Worm (Caenorhabditis elegans) whole organism, L4/young adult: ENCODE data around the gene nape-2.

Experiments used
- W03F9.2 ChIP-seq: fragments of 150-350 bp; optimal IDR thresholded peaks from 2 replicates; lab custom pipeline; 2014; ENCODE audit warnings: missing biosample characterization, missing genetic modification characterization
- dao-5 ChIP-seq: sonication (generic microtip); optimal IDR thresholded peaks from 2 replicates; lab custom pipeline; 2016; ENCODE audit warnings: missing genotype, missing genetic modification characterization, moderate library complexity, missing compliant biosample characterization
- him-1 ChIP-seq: sonication (generic microtip); optimal IDR thresholded peaks from 2 replicates; lab custom pipeline; 2016; ENCODE audit warnings: missing genotype, missing genetic modification reagents, missing genetic modification characterization, missing compliant biosample characterization

nape-2 gene

DNA sequence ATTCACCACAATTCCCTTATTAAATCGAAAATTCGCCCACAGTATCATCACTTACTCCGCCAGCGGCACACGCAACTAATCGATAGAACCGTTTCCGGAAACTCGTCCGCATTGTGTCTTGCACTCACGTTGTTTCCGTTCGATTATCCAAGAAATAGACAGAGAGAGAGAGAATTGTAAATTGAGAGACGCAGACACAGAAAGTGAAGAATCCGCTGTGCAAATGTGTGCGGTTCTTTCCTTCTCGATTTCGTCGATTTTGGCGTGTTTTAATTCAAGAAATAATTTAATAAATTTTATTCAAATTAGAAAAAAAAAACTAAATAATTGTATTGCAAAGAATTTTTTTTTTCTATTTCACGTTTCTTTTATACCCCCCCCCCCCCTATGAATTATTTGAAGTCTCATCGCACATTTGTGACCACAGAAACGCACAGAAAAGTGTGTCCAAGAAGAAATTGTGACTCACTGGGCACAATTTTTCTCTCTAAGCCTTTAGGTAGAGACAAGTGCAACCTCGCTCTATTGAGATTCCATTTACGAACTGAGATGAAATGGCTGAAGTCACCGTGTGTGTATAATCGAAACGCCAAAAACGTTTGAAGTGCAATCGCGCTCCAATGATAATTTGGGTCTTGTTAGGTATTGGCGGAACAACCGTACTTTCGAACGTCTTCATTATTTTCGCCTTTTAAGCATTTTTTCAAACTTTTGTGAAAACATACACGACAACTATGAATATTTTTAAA, at the start of gene nape-2:
nape-2 (minus strand) TSS at position 271 of the 749 bp plus-strand sequence.
- no peak for TF ChIP-seq W03F9.2 (tag; lab: Kevin White, UChicago)
- no peak for TF ChIP-seq him-1 (tag; lab: Kevin White, UChicago)
- no peak for TF ChIP-seq dao-5 (tag; lab: Kevin White, UChicago)

DNA sequence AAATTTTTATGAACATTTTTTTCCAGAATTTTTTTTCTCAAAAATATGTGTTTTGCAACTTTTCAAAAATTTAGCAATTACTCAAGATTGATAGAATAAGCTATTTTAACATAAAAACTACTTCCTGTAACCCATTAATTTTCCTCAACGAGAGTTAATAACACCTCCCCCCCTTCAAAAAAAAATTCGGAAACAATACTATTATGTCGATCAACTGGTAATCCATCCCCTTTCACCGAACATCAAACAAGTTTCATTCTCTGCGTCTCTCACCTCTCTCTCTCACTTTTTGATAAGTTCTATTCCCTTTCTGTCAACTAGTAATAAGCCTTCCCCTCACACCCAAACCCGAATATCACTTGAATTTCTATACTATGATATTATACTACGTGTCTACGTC, 45.2 kb upstream of the nape-2 start, which contains the start of gene glct-6:
glct-6 (plus strand) TSS at position 301 of the 400 bp plus-strand sequence.
- TF ChIP-seq W03F9.2 (tag; lab: Kevin White, UChicago) (no peak), him-1 (tag; lab: Kevin White, UChicago) (no peak), dao-5 (tag; lab: Kevin White, UChicago) (no peak)

DNA sequence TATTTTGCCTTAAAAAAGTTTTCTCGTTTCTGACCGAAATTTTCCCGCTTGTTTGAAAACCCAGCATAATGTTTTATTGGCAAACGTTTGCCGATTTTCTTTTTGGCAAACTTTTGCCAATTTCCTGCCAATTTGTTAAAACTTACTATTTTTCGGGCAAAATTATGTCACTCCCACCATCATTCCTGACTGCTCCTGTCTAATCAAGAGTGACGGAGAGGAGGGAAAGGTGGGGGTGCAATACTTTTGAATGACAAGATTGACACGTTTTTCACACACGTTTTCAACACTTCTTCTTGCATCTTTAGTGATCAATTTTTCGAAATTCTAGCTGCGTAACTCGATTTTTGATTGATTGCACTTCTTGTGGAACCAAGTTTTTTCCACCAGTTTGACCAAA, 42.8 kb upstream of the nape-2 start:
- no peak for TF ChIP-seq dao-5 (tag; lab: Kevin White, UChicago)
- no peak for TF ChIP-seq him-1 (tag; lab: Kevin White, UChicago)
- no peak for TF ChIP-seq W03F9.2 (tag; lab: Kevin White, UChicago)

DNA sequence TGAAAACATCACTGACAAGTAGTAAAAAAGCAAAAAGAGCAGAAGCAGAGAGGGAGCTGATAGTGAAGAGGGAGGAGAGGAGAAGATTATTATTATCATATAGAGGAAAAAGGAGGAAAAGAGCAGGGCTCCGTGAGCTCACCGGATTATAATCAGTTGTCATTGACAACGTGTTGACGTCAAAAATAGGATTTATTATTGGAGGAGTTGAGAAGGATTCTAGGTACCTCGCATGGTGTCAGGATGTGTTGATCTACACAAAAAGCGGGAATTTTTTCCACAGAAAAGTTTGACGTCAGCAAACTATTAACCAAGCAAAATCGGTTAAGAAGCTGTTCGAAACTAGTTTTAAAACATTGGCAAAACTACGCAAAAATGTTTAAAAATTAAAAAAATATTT, 35.4 kb upstream of the nape-2 start:
- no peak for TF ChIP-seq W03F9.2 (tag; lab: Kevin White, UChicago)
- TF ChIP-seq him-1 (tag; lab: Kevin White, UChicago), result no peak
- TF ChIP-seq dao-5 (tag; lab: Kevin White, UChicago), result no peak

DNA sequence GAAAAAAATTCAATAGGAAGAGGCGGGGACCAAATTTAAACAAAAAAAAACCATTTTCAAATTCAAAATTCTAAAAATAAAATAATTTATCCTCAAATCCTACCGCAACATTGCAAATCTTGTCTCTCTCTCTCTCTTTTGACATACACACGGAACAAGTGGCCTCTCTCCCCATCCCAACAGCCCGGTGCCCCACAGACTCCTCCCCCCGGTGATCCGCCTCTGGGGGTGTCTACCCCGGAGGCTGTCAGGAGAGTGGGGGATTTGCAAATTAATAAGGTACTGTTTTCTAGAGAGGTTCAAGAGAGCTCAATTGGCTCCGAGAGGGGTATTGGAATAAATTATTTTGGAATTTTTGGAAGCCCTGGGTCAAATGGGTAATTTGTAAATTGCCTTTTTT, 29.0 kb upstream of the nape-2 start:
- no peak for TF ChIP-seq dao-5 (tag; lab: Kevin White, UChicago)
- no peak for TF ChIP-seq him-1 (tag; lab: Kevin White, UChicago)
- no peak for TF ChIP-seq W03F9.2 (tag; lab: Kevin White, UChicago)

DNA sequence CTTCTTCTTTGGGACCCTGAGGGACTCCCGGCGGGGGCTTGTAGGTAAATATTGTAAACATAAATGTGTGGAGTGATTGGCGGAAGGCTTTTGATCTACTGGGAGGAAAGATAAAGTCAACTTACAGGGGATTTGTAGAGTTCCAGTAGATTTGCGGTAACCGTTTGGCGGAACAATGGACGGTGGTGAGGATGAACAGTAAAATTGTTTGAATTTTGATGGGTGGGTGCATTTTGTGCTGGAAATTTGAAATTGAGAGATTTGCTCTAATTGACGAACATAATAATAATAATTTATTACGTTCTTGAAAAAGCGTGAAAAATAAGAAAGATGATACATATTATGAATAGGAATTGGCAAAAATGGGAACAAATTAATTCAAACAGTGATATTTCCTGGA, 27.9 kb upstream of the nape-2 start, which contains the start of gene vab-2:
vab-2 (minus strand) TSS at position 238 of the 400 bp plus-strand sequence.
- TF ChIP-seq dao-5 (tag; lab: Kevin White, UChicago) (no peak), W03F9.2 (tag; lab: Kevin White, UChicago) (no peak), him-1 (tag; lab: Kevin White, UChicago) (no peak)

DNA sequence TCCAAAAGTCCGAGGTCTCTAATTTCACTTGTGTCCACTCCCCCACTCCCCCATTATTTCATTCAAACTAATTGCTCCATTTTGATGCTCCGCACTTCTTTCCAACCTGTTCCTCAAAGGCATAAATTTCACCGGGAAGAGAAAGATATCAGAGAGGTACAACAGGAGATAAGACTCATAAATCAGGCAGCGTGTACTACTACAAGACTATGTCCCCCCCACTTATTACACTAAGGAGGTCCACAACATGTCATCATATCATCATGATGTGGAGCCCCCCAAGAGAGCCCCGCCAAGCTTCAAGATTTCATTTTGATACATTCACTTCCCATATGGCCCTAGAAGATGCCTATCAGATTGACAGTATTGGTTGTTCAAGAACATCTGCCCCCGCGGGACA, 26.7 kb upstream of the nape-2 start:
- TF ChIP-seq dao-5 (tag; lab: Kevin White, UChicago) (no peak), him-1 (tag; lab: Kevin White, UChicago) (no peak), W03F9.2 (tag; lab: Kevin White, UChicago) (no peak)

DNA sequence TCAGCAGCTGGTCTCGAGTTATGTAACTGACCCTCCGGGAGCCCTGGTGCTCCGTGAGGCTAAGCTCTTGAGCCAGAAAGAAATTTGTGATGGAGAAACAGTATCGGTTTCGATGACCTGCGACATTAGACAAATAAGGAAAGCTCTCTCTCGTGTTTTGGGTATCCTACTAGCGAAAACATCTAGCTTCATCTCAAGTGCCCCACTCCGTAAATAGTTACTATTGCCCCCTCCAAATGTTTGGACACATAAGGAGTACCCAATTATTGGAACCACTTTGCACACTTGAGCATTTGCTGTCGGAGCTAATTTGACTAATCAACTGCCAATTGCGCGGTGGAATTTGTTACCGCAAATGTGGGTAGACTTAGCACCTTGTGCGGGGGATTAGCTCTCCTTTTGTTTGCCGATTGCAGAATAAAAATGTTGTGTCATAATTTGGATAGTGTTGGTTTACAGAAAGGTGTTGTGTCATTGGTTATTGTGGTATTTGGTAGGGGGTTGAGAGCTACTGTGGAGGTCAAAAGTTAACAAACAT, 25.4 kb upstream of the nape-2 start:
- TF ChIP-seq dao-5 (tag; lab: Kevin White, UChicago) (no peak), W03F9.2 (tag; lab: Kevin White, UChicago) (no peak), him-1 (tag; lab: Kevin White, UChicago) (no peak)

DNA sequence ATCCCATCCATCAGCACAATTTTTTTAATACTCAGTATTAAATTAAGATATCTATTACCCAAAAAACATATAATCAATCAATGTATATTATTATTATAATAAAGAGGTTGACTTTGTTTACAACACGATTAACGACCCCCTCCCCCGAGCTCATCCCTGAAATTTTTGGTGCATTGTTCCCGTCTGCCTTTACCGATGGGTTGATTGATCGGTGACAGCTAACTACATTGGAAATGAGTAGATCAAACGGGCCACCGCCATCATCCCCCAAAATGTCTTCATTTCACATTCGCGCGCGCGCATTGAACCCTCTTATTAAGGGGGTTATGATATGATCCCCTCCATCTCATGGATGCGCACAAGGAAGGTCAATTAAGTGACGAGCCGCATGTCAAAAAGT, 21.1 kb upstream of the nape-2 start:
- TF ChIP-seq W03F9.2 (tag; lab: Kevin White, UChicago) (no peak), him-1 (tag; lab: Kevin White, UChicago) (no peak), dao-5 (tag; lab: Kevin White, UChicago) (no peak)

DNA sequence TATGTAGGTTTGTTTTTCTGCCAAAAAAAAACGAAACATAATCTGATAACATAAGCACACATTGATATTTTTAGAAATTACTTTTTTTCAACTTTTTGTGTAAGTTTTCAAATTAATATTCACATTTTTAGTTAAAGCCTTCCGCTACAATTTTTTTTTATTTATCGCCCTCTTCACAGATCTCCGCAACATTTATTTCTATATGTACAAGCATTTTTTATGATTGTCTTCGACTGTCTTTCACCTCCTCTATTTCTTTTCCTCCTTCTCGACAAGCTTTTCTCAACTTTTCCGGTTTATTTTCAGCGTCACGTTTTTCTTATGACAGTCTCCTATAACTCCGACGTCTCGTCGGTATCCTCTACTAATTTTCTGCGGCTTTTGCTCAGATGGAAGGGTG, 17.2 kb upstream of the nape-2 start, which contains the start of gene best-20:
best-20 (plus strand) TSS at position 301 of the 400 bp plus-strand sequence.
- TF ChIP-seq W03F9.2 (tag; lab: Kevin White, UChicago) (no peak), dao-5 (tag; lab: Kevin White, UChicago) (no peak), him-1 (tag; lab: Kevin White, UChicago) (no peak)

DNA sequence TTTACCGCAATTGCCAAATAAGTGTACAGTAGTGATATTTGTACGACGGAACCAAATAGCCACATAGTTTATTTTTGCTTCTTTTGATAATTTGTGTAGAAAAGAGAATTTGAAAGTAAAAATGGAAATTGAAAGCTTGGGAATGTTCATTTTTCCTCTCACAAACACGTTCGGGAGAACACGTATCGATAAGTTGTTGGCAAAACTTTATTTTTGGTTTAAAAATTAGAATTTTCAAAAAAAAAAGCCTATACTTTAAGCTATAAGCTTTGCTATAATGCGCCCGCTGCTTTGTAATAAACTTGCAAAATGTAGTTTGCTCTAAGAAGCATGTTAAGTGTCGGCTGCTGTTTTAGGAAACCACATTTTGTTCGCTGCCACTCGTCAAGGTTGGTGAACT, 16.6 kb upstream of the nape-2 start, which contains the start of gene Y37E11AR.7:
Y37E11AR.7 (minus strand) TSS at position 101 of the 400 bp plus-strand sequence.
- TF ChIP-seq W03F9.2 (tag; lab: Kevin White, UChicago), result no peak
- TF ChIP-seq dao-5 (tag; lab: Kevin White, UChicago), result no peak
- no peak for TF ChIP-seq him-1 (tag; lab: Kevin White, UChicago)

DNA sequence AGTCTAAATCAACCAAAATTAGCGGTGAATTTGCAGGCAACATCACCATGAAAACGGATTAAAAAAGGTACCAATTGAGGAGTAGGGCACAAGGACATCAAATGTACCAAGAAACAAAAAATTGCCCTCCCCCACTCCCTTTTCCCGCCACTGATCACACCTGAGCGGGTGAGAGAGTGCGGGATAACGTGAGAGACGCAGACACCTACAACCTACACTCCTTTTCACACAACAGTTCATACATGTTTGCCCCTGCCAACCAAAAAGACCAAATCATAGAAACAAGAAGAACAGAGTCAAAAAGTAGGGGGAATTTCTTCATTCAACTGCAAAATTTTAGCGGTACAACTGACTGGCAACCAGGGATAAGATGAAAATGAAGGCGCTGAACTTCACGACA, 13.6 kb upstream of the nape-2 start:
- TF ChIP-seq W03F9.2 (tag; lab: Kevin White, UChicago) (no peak), dao-5 (tag; lab: Kevin White, UChicago) (no peak), him-1 (tag; lab: Kevin White, UChicago) (no peak)

DNA sequence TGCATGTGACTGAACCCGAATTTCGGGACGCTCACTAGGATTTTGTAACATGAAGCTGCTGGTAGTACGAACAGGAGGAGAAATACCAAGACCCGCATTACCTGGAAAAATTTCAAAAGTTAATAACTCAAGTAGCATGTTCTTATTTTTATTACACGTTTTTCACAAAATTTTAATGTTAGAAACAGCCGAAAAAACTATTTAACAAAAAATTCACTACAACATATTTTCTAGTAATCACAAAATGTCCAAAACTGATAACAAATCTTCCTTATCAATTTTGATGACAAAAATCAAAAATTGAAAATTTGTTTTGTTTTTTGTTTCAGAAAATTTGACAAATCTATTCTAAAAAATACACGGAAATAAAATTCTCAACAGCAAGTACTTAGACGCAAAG, 12.3 kb upstream of the nape-2 start, which contains the start of gene ugt-45:
ugt-45 (minus strand) TSS at position 101 of the 400 bp plus-strand sequence.
- no peak for TF ChIP-seq W03F9.2 (tag; lab: Kevin White, UChicago)
- TF ChIP-seq dao-5 (tag; lab: Kevin White, UChicago), result no peak
- no peak for TF ChIP-seq him-1 (tag; lab: Kevin White, UChicago)
